Fruit fly (Drosophila melanogaster) whole organism, wandering third instar larva: ENCODE results near the gene Pex19.

ENCODE experiments used
- Dif ChIP-seq: fragments of 200-275, 200-300 bp; sonication (Bioruptor generic); optimal IDR thresholded peaks from 2 replicates; lab custom pipeline; 2018; ENCODE audit warnings: missing biosample characterization, missing genetic modification characterization; ENCODE audit not compliant: partially characterized antibody
- GATAd ChIP-seq: sonication (Bioruptor generic); optimal IDR thresholded peaks from 2 replicates; lab custom pipeline; 2016; ENCODE audit warnings: missing biosample characterization, missing genetic modification characterization
- Hr78 ChIP-seq: fragments of >200 bp; optimal IDR thresholded peaks from 2 replicates; lab custom pipeline; 2017; ENCODE audit warnings: missing biosample characterization, missing genetic modification characterization
- Myc ChIP-seq: fragments of >200 bp; optimal IDR thresholded peaks from 2 replicates; lab custom pipeline; 2017
- N ChIP-seq: fragments of >200 bp; optimal IDR thresholded peaks from 2 replicates; lab custom pipeline; 2018; ENCODE audit warnings: missing biosample characterization, missing external identifiers, missing genetic modification characterization
- foxo ChIP-seq, 2 experiments: fragments of 200-800 bp; sonication (Bioruptor generic); optimal IDR thresholded peaks; 2 replicates in 1 of 2; 3 replicates in 1 of 2; lab custom pipeline; 2016 to 2017; ENCODE audit warnings: missing biosample characterization in 2 of 2, missing genetic modification characterization in 2 of 2
- h ChIP-seq: fragments of 200-800 bp; sonication (Bioruptor generic); optimal IDR thresholded peaks from 3 replicates; lab custom pipeline; 2016; ENCODE audit warnings: missing biosample characterization, mild to moderate bottlenecking, missing genetic modification characterization
- jim ChIP-seq: fragments of 175-275, 200-325 bp; sonication (Bioruptor generic); optimal IDR thresholded peaks from 2 replicates; lab custom pipeline; 2016; ENCODE audit warnings: missing biosample characterization, mild to moderate bottlenecking, missing genetic modification characterization
- lola ChIP-seq: fragments of >200 bp; optimal IDR thresholded peaks from 2 replicates; lab custom pipeline; 2017; ENCODE audit warnings: missing biosample characterization, missing genetic modification characterization
- pan ChIP-seq: fragments of >200 bp; optimal IDR thresholded peaks from 2 replicates; lab custom pipeline; 2017
- psq ChIP-seq: fragments of 200-800 bp; sonication (Bioruptor generic); optimal IDR thresholded peaks from 3 replicates; lab custom pipeline; 2017; ENCODE audit warnings: missing biosample characterization, mild to moderate bottlenecking, missing genetic modification characterization, moderate library complexity
- usp ChIP-seq: fragments of >200 bp; optimal IDR thresholded peaks from 2 replicates; lab custom pipeline; 2017; ENCODE audit warnings: missing biosample characterization, missing genetic modification characterization

DNA sequence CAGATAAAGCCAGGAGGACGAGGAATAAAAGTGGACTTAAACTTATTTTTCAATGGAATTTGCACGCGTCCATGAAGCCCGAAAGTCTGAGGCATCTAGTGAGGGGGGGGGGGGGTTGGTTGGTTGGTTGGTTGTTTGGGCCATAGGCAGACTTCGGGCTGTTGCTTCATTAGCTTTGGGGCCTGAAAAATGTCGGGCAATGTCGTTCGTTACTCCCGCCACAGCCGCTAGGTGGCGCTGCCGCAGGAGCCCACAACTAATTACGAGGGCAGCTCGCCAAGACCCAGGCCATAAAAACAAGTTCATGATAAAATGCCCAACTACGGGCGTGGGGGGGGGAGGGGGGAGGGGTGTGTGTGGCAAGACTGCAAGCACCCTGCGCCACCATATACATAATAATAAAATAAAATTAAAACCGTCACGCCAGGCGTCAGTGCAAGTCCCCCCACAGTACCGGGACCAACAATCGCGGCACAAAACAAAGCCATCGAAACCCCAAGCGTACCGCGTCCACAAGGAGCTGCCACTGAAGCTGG, 13.4 kb upstream of the Pex19 start:
- TF ChIP-seq psq (no peak), lola (GFP tag; lab: Kevin White, UChicago) (no peak), h (no peak), pan (lab: Kevin White, UChicago) (no peak), N (no peak), Dif (no peak), Myc (no peak), Hr78 (GFP tag; lab: Kevin White, UChicago) (no peak), GATAd (no peak), usp (GFP tag; lab: Kevin White, UChicago) (no peak), jim (no peak), foxo (GFP tag; optimal IDR thresholded peaks at IDR 0.05; lab: Kevin White, UChicago) (no peak)
